Fruit fly (Drosophila melanogaster): Measurements from ENCODE around the gene Ranbp21.

Gene Ranbp21

dm6 chrX:19665684-19666141, 13.6 kb upstream of the Ranbp21 start (continued):
- TF ChIP-seq CG6276 (GFP tag; optimal IDR thresholded peaks at IDR 0.05) (no peak), Lpt (GFP tag; optimal IDR thresholded peaks at IDR 0.05) (no peak), Ets96B (tag; optimal IDR thresholded peaks at IDR 0.05) (peak; percentile 5), Ets21C (GFP tag; optimal IDR thresholded peaks at IDR 0.05) (peak; percentile 11), CG11902 (GFP tag; optimal IDR thresholded peaks at IDR 0.05) (peak; percentile 92), Eip75B (GFP tag; optimal IDR thresholded peaks at IDR 0.05) (peak; percentile 28), Gug (GFP tag; IDR thresholded peaks at IDR 0.05) (peak; percentile 32; the same call in 1 of the 2 replicates), Eip93F (GFP tag; optimal IDR thresholded peaks at IDR 0.05) (no peak), fd85E (GFP tag; optimal IDR thresholded peaks at IDR 0.05) (no peak), Smox (GFP tag; optimal IDR thresholded peaks at IDR 0.05) (peak; percentile 7), CG32006 (GFP tag; optimal IDR thresholded peaks at IDR 0.05) (peak; percentile 48), Met (GFP tag; optimal IDR thresholded peaks at IDR 0.05) (peak; percentile 27), CG8319 (GFP tag; optimal IDR thresholded peaks at IDR 0.05) (no peak), CG8632 (GFP tag; optimal IDR thresholded peaks at IDR 0.05) (no peak), CG34406 (GFP tag; optimal IDR thresholded peaks at IDR 0.05) (no peak), CG9139 (GFP tag; optimal IDR thresholded peaks at IDR 0.05) (no peak), cyc (GFP tag; optimal IDR thresholded peaks at IDR 0.05) (peak; percentile 50), Sox15 (GFP tag; optimal IDR thresholded peaks at IDR 0.05) (no peak), CG6808 (GFP tag; optimal IDR thresholded peaks at IDR 0.05) (no peak), Hr4 (GFP tag; optimal IDR thresholded peaks at IDR 0.05) (peak; percentile 23), CG7368 (GFP tag; optimal IDR thresholded peaks at IDR 0.05) (no peak), achi (GFP tag; optimal IDR thresholded peaks at IDR 0.05) (peak; percentile 10), CG8119 (GFP tag; IDR thresholded peaks at IDR 0.05) (0 out of 3 replicates have a peak, but pooled peaks have one; percentile 27), esn (GFP tag; optimal IDR thresholded peaks at IDR 0.05) (peak; percentile 33), Hr39 (GFP tag; optimal IDR thresholded peaks at IDR 0.05) (peak; percentile 50), ss (GFP tag; optimal IDR thresholded peaks at IDR 0.05) (peak in 1 of 2 experiments; percentile 32), Sox102F (GFP tag; optimal IDR thresholded peaks at IDR 0.05) (no peak), CG1621 (tag; optimal IDR thresholded peaks at IDR 0.05) (peak; percentile 55), spab (GFP tag; optimal IDR thresholded peaks at IDR 0.05) (no peak), fd59A (GFP tag; optimal IDR thresholded peaks at IDR 0.05) (no peak)

dm6 chrX:19663859-19664728, 12.0 kb upstream of the Ranbp21 start, which contains the start of the genes CG14223 and Ssu72:
Gene CG14223 (minus strand): TSS chrX:19663971.
Gene Ssu72 (plus strand): TSS chrX:19664561.
- TF ChIP-seq Eip78C (GFP tag) (peak; percentile 32), OdsH (GFP tag; optimal IDR thresholded peaks at IDR 0.05) (no peak), CG10631 (GFP tag; optimal IDR thresholded peaks at IDR 0.05) (peak; percentile 15), CG31627 (GFP tag; optimal IDR thresholded peaks at IDR 0.05) (no peak), dsx (GFP tag; optimal IDR thresholded peaks at IDR 0.05; ENCODE audit: poor library complexity, severe bottlenecking) (no peak), esn (GFP tag; optimal IDR thresholded peaks at IDR 0.05) (peak; percentile 22), Ets21C (GFP tag; optimal IDR thresholded peaks at IDR 0.05) (no peak), CG6792 (GFP tag; optimal IDR thresholded peaks at IDR 0.05) (no peak), Met (GFP tag; optimal IDR thresholded peaks at IDR 0.05) (peak; percentile 32), CG15336 (GFP tag; IDR thresholded peaks at IDR 0.05) (no peak), Sox102F (GFP tag; optimal IDR thresholded peaks at IDR 0.05) (no peak), topi (GFP tag; optimal IDR thresholded peaks at IDR 0.05) (peak; percentile 9), Hr4 (GFP tag; optimal IDR thresholded peaks at IDR 0.05) (peak; percentile 4), CG7368 (GFP tag; optimal IDR thresholded peaks at IDR 0.05) (no peak), eg (GFP tag; IDR thresholded peaks at IDR 0.05) (no peak), pdm3 (GFP tag; optimal IDR thresholded peaks at IDR 0.05) (no peak), acj6 (GFP tag; optimal IDR thresholded peaks at IDR 0.05) (peak; percentile 14), CG3032 (tag; optimal IDR thresholded peaks at IDR 0.05) (no peak), CG6276 (GFP tag; optimal IDR thresholded peaks at IDR 0.05) (no peak), Blimp-1 (GFP tag; optimal IDR thresholded peaks at IDR 0.05) (no peak), CG9139 (GFP tag; optimal IDR thresholded peaks at IDR 0.05) (no peak), salr (GFP tag; optimal IDR thresholded peaks at IDR 0.05) (peak in 1 of 2 experiments; percentile 19), CG11902 (GFP tag; optimal IDR thresholded peaks at IDR 0.05) (no peak), Sox15 (GFP tag; optimal IDR thresholded peaks at IDR 0.05) (no peak)

Data from whole organism, prepupa.